Fruit fly (Drosophila melanogaster): ENCODE results near the gene Rubicon.
A peak's percentile ranks its signal among the peaks of the same experiment; 100 is the strongest.

Rubicon gene

DNA sequence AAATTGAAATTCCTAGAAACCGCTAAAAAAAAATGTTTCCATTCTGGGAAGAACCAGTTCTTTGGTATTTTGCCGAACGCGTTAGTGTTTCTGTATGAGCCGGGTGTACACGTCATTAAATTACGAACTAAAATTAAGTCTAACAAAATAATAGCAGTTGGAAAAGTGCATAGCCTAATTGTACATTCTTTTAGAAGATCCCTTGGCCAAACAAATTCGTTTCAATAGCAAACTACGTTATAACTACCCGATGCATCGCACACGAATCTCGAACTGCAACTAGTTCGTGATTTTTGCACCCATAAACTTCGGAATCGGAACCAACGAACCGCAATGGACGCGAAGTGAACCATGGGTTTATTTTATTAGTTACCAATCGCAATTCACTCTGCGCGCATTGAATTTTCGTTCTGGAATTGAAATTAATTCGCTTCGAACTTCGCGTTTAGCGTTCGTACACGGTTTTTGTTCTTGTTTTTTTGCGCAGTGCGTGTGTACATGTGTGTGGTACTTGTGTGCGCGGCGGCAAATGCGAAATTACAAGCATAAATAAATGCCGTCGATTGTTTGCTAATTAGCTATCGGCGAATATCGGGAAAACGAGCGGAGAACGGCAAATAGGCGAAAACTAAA lies 4.4 kb downstream of the Rubicon start, which contains the start of gene CAH3 (continued):
- peak; percentile 32; the same call in 1 of the 2 replicates for TF ChIP-seq Bgb (GFP tag; IDR thresholded peaks at IDR 0.05; ENCODE audit: partially characterized antibody)
- peak; percentile 91 for TF ChIP-seq seq (GFP tag; IDR thresholded peaks at IDR 0.05)
- TF ChIP-seq caup (GFP tag; optimal IDR thresholded peaks at IDR 0.05; ENCODE audit: severe bottlenecking), result peak; percentile 95
- peak; percentile 74; the same call in 1 of the 3 replicates for TF ChIP-seq CG2199 (GFP tag; IDR thresholded peaks at IDR 0.05)
- peak; percentile 96 for TF ChIP-seq CG13424 (tag; optimal IDR thresholded peaks at IDR 0.05)
- peak; percentile 88 for TF ChIP-seq CG2202 (tag; optimal IDR thresholded peaks at IDR 0.05)
- peak; percentile 96 for TF ChIP-seq zfh1 (GFP tag; IDR thresholded peaks at IDR 0.05)
- peak; percentile 84 for TF ChIP-seq cato (GFP tag; optimal IDR thresholded peaks at IDR 0.05; ENCODE audit: borderline replicate concordance)
- peak; percentile 90 for TF ChIP-seq wdn (GFP tag; IDR thresholded peaks at IDR 0.05)
- peak; percentile 76 for TF ChIP-seq Jarid2 (GFP tag; optimal IDR thresholded peaks at IDR 0.05)
- TF ChIP-seq corto (GFP tag; optimal IDR thresholded peaks at IDR 0.05), result peak; percentile 59
- peak; percentile 80 for TF ChIP-seq Ets97D (GFP tag; optimal IDR thresholded peaks at IDR 0.05)
- TF ChIP-seq Drgx (GFP tag; IDR thresholded peaks at IDR 0.05), result peak; percentile 94
- TF ChIP-seq jigr1 (GFP tag; IDR thresholded peaks at IDR 0.05), result peak; percentile 60; the same call in 1 of the 3 replicates
- peak; percentile 95 for TF ChIP-seq Rfx (GFP tag; IDR thresholded peaks at IDR 0.05)
- TF ChIP-seq eve (GFP tag; optimal IDR thresholded peaks at IDR 0.05), result peak; percentile 23 to 97
- TF ChIP-seq BtbVII (GFP tag; optimal IDR thresholded peaks at IDR 0.05), result peak; percentile 90
- peak; percentile 87 for TF ChIP-seq Six4 (GFP tag; optimal IDR thresholded peaks at IDR 0.05)
- peak; percentile 86 for TF ChIP-seq Oaz (GFP tag; IDR thresholded peaks at IDR 0.05)
- TF ChIP-seq CG10321 (GFP tag; IDR thresholded peaks at IDR 0.05), result peak; percentile 57
- peak; percentile 95 for TF ChIP-seq Antp (GFP tag; optimal IDR thresholded peaks at IDR 0.05)
- peak; percentile 65; the same call in 1 of the 2 replicates for TF ChIP-seq Poxn (GFP tag; IDR thresholded peaks at IDR 0.05)
- TF ChIP-seq slou (GFP tag; optimal IDR thresholded peaks at IDR 0.05), result peak; percentile 82
- TF ChIP-seq CG6854 (GFP tag; optimal IDR thresholded peaks at IDR 0.05), result peak; percentile 89
- TF ChIP-seq CG6272 (GFP tag; IDR thresholded peaks at IDR 0.05), result peak; percentile 74
- peak; percentile 90 for TF ChIP-seq Ada2b (GFP tag; IDR thresholded peaks at IDR 0.05)
- peak; percentile 89 for TF ChIP-seq twi (tag; optimal IDR thresholded peaks at IDR 0.05)
- TF ChIP-seq CG11247 (GFP tag; IDR thresholded peaks at IDR 0.05), result peak; percentile 85
- peak; percentile 83 for TF ChIP-seq kah (GFP tag; optimal IDR thresholded peaks at IDR 0.05)
- TF ChIP-seq CTCF (GFP tag; optimal IDR thresholded peaks at IDR 0.05), result peak; percentile 41
- no peak for TF ChIP-seq prd (optimal IDR thresholded peaks at IDR 0.05)
- peak; percentile 92 for TF ChIP-seq prd (GFP tag; IDR thresholded peaks at IDR 0.05)
- TF ChIP-seq CG31224 (GFP tag; IDR thresholded peaks at IDR 0.05), result peak; percentile 85
- peak; percentile 72 for TF ChIP-seq TFAM (GFP tag; optimal IDR thresholded peaks at IDR 0.05)
- TF ChIP-seq Nf-YC (tag; optimal IDR thresholded peaks at IDR 0.05), result peak; percentile 89
- TF ChIP-seq schlank (tag; optimal IDR thresholded peaks at IDR 0.05), result peak; percentile 90
- peak; percentile 47 for TF ChIP-seq ham (GFP tag; IDR thresholded peaks at IDR 0.05)
- peak; percentile 94 for TF ChIP-seq Xrp1 (GFP tag; IDR thresholded peaks at IDR 0.05)
- TF ChIP-seq Stat92E (GFP tag; optimal IDR thresholded peaks at IDR 0.05), result peak in 1 of 3 experiments; percentile 96
- TF ChIP-seq jing (GFP tag; optimal IDR thresholded peaks at IDR 0.05), result peak; percentile 87
- peak; percentile 82 for TF ChIP-seq Taf1 (GFP tag; IDR thresholded peaks at IDR 0.05)
- peak; percentile 86 for TF ChIP-seq Bdp1 (GFP tag; optimal IDR thresholded peaks at IDR 0.05)
- peak; percentile 90 for TF ChIP-seq org-1 (GFP tag; optimal IDR thresholded peaks at IDR 0.05)
- peak; percentile 86 for TF ChIP-seq CG4282 (GFP tag; optimal IDR thresholded peaks at IDR 0.05)
- peak; percentile 90 for TF ChIP-seq Camta (GFP tag; optimal IDR thresholded peaks at IDR 0.05)
- peak; percentile 95 for TF ChIP-seq CG12219 (GFP tag; optimal IDR thresholded peaks at IDR 0.05)
- TF ChIP-seq Elba2 (GFP tag; optimal IDR thresholded peaks at IDR 0.05), result peak; percentile 22
- TF ChIP-seq CG17568 (GFP tag; optimal IDR thresholded peaks at IDR 0.05), result peak; percentile 90
- peak; percentile 78 for TF ChIP-seq CG11093 (GFP tag; IDR thresholded peaks at IDR 0.05)
- peak; percentile 95 for TF ChIP-seq CG32532 (GFP tag; IDR thresholded peaks at IDR 0.05)
- TF ChIP-seq nerfin-1 (tag; optimal IDR thresholded peaks at IDR 0.05), result peak; percentile 92
